Fruit fly (Drosophila melanogaster) whole organism, embryonic: Measurements from ENCODE around the gene Cnot4.

Source experiments
- Abd-B ChIP-seq: fragments of 200-800 bp; sonication (Bioruptor generic); optimal IDR thresholded peaks from 2 replicates; lab custom pipeline; 2018; ENCODE audit warnings: missing biosample characterization, mild to moderate bottlenecking, missing genetic modification characterization, moderate library complexity
- CG10462 ChIP-seq: fragments of 200-800 bp; sonication (Bioruptor generic); optimal IDR thresholded peaks from 2 replicates; lab custom pipeline; 2016; ENCODE audit warnings: missing biosample characterization, missing genetic modification characterization
- CG11093 ChIP-seq: fragments of 200-800 bp; sonication (Bioruptor generic); IDR thresholded peaks from 3 replicates; pipeline ENCODE4 v1.3.6; 2022; ENCODE audit warnings: missing biosample characterization, missing genetic modification characterization
- CG13287 ChIP-seq: fragments of 200-800 bp; sonication (Bioruptor generic); IDR thresholded peaks from 2 replicates; pipeline ENCODE4 v1.3.6; 2022; ENCODE audit warnings: missing biosample characterization, missing genetic modification characterization; ENCODE audit not compliant: partially characterized antibody
- CG14710 ChIP-seq: fragments of 200-800 bp; sonication (Bioruptor generic); optimal IDR thresholded peaks from 3 replicates; lab custom pipeline; 2019; ENCODE audit warnings: missing biosample characterization, mild to moderate bottlenecking, missing genetic modification characterization, moderate library complexity
- CG1529 ChIP-seq: fragments of 200-800 bp; sonication (Bioruptor generic); optimal IDR thresholded peaks from 3 replicates; lab custom pipeline; 2018; ENCODE audit warnings: missing biosample characterization, missing genetic modification characterization
- CG16815 ChIP-seq: fragments of 200-800 bp; sonication (Bioruptor generic); optimal IDR thresholded peaks from 3 replicates; lab custom pipeline; 2017; ENCODE audit warnings: missing biosample characterization, mild to moderate bottlenecking, missing genetic modification characterization
- CG16863 ChIP-seq: fragments of 200-800 bp; sonication (Bioruptor generic); optimal IDR thresholded peaks from 3 replicates; lab custom pipeline; 2016; ENCODE audit warnings: missing biosample characterization, missing genetic modification characterization
- CG1792 ChIP-seq: fragments of 200-800 bp; sonication (Bioruptor generic); optimal IDR thresholded peaks from 2 replicates; lab custom pipeline; 2016; ENCODE audit warnings: missing biosample characterization, missing genetic modification characterization
- CG2678 ChIP-seq: fragments of 200-800 bp; sonication (Bioruptor generic); optimal IDR thresholded peaks from 3 replicates; lab custom pipeline; 2019; ENCODE audit warnings: missing biosample characterization, mild to moderate bottlenecking, missing genetic modification characterization, moderate library complexity
- CG31365 ChIP-seq: fragments of 200-800 bp; sonication (Bioruptor generic); optimal IDR thresholded peaks from 2 replicates; lab custom pipeline; 2018; ENCODE audit warnings: missing biosample characterization, mild to moderate bottlenecking, missing genetic modification characterization
- CG32772 ChIP-seq: fragments of 200-800 bp; sonication (Bioruptor generic); IDR thresholded peaks from 2 replicates; pipeline ENCODE4 v1.3.6; 2022; ENCODE audit warnings: missing biosample characterization, missing genetic modification characterization
- CG3281 ChIP-seq: fragments of 200-800 bp; sonication (Bioruptor generic); optimal IDR thresholded peaks from 3 replicates; lab custom pipeline; 2017; ENCODE audit warnings: missing biosample characterization, mild to moderate bottlenecking, missing genetic modification characterization
- CG33213 ChIP-seq: fragments of 200-800 bp; sonication (Bioruptor generic); optimal IDR thresholded peaks from 3 replicates; lab custom pipeline; 2016; ENCODE audit warnings: missing biosample characterization, missing genetic modification characterization
- CG34224 ChIP-seq: fragments of 200-800 bp; sonication (Bioruptor generic); IDR thresholded peaks from 3 replicates; pipeline ENCODE4 v1.3.6; 2022; ENCODE audit warnings: missing biosample characterization, missing genetic modification characterization; ENCODE audit not compliant: partially characterized antibody
- CG43689 ChIP-seq: fragments of 200-800 bp; sonication (Bioruptor generic); IDR thresholded peaks from 2 replicates; pipeline ENCODE4 v1.3.6; 2022; ENCODE audit warnings: missing biosample characterization, missing genetic modification characterization
- CG4404 ChIP-seq: fragments of 200-800 bp; sonication (Bioruptor generic); IDR thresholded peaks from 2 replicates; pipeline ENCODE4 v1.3.6; 2022; ENCODE audit warnings: missing biosample characterization, missing genetic modification characterization
- CG5180 ChIP-seq: fragments of 200-800 bp; sonication (Bioruptor generic); optimal IDR thresholded peaks from 3 replicates; lab custom pipeline; 2017; ENCODE audit warnings: missing biosample characterization, missing genetic modification characterization, mild to moderate bottlenecking, moderate library complexity, missing genetic modification reagents
- CG5245 ChIP-seq: fragments of 200-800 bp; sonication (Bioruptor generic); optimal IDR thresholded peaks from 3 replicates; lab custom pipeline; 2016; ENCODE audit warnings: missing biosample characterization, missing genetic modification characterization
- CG6654 ChIP-seq: fragments of 200-800 bp; sonication (Bioruptor generic); optimal IDR thresholded peaks from 2 replicates; lab custom pipeline; 2017; ENCODE audit warnings: missing biosample characterization, mild to moderate bottlenecking, missing genetic modification characterization
- CG7357 ChIP-seq: fragments of 200-800 bp; sonication (Bioruptor generic); IDR thresholded peaks from 3 replicates; pipeline ENCODE4 v1.3.6; 2022; ENCODE audit warnings: missing biosample characterization, missing genetic modification characterization
- CG8478 ChIP-seq: fragments of >200 bp; optimal IDR thresholded peaks from 2 replicates; lab custom pipeline; 2018
- CG8924 ChIP-seq: fragments of 200-800 bp; optimal IDR thresholded peaks from 3 replicates; lab custom pipeline; 2019; ENCODE audit warnings: missing biosample characterization, mild to moderate bottlenecking, missing genetic modification characterization, moderate library complexity
- CTCF ChIP-seq: fragments of 200-800 bp; sonication (Bioruptor generic); optimal IDR thresholded peaks from 2 replicates; lab custom pipeline; 2017; ENCODE audit warnings: missing biosample characterization, mild to moderate bottlenecking, missing genetic modification characterization, moderate library complexity
- Dfd ChIP-seq, 2 experiments: fragments of >200 bp; optimal IDR thresholded peaks; 2 replicates each; lab custom pipeline; 2017; ENCODE audit warnings: missing biosample characterization in 2 of 2, missing genetic modification characterization in 2 of 2
- Dll ChIP-seq: fragments of 200-800 bp; sonication (Bioruptor generic); IDR thresholded peaks from 4 replicates; pipeline ENCODE4 v1.3.6; 2022; ENCODE audit warnings: missing biosample characterization, missing genetic modification characterization; ENCODE audit not compliant: partially characterized antibody
- E2f1 ChIP-seq: fragments of 200-800 bp; sonication (Bioruptor generic); IDR thresholded peaks from 2 replicates; pipeline ENCODE4 v1.3.6; 2022; ENCODE audit warnings: missing biosample characterization, missing genetic modification characterization
- Fer1 ChIP-seq: fragments of 200-800 bp; sonication (Bioruptor generic); optimal IDR thresholded peaks from 2 replicates; lab custom pipeline; 2017; ENCODE audit warnings: missing biosample characterization, mild to moderate bottlenecking, missing genetic modification characterization
- Kr ChIP-seq: fragments of 200-800 bp; sonication (Bioruptor generic); optimal IDR thresholded peaks from 2 replicates; lab custom pipeline; 2017; ENCODE audit warnings: missing biosample characterization, mild to moderate bottlenecking, missing genetic modification characterization
- NC2α ChIP-seq: fragments of 200-800 bp; sonication (Bioruptor generic); optimal IDR thresholded peaks from 2 replicates; lab custom pipeline; 2016; ENCODE audit warnings: missing biosample characterization, missing genetic modification characterization
- Opbp ChIP-seq: fragments of 200-800 bp; sonication (Bioruptor generic); IDR thresholded peaks from 3 replicates; pipeline ENCODE4 v1.3.6; 2022; ENCODE audit warnings: missing biosample characterization, missing genetic modification characterization; ENCODE audit not compliant: partially characterized antibody
- Taf1 ChIP-seq: fragments of 200-800 bp; sonication (Bioruptor generic); IDR thresholded peaks from 2 replicates; pipeline ENCODE4 v1.3.6; 2022; ENCODE audit warnings: missing biosample characterization, missing genetic modification characterization
- YL-1 ChIP-seq: fragments of 200-800 bp; sonication (Bioruptor generic); optimal IDR thresholded peaks from 3 replicates; lab custom pipeline; 2017; ENCODE audit warnings: missing biosample characterization, mild to moderate bottlenecking, missing genetic modification characterization
- az2 ChIP-seq: fragments of 200-800 bp; sonication (Bioruptor generic); optimal IDR thresholded peaks from 3 replicates; lab custom pipeline; 2016; ENCODE audit warnings: missing biosample characterization, missing genetic modification characterization
- dm ChIP-seq: fragments of 200-800 bp; sonication (Bioruptor generic); optimal IDR thresholded peaks from 3 replicates; lab custom pipeline; 2016; ENCODE audit warnings: missing biosample characterization, missing genetic modification characterization
- fd96Cb ChIP-seq: fragments of 200-800 bp; sonication (Bioruptor generic); optimal IDR thresholded peaks from 2 replicates; lab custom pipeline; 2018; ENCODE audit warnings: missing biosample characterization, mild to moderate bottlenecking, missing genetic modification characterization, moderate library complexity
- gem ChIP-seq: fragments of 200-800 bp; sonication (Bioruptor generic); optimal IDR thresholded peaks from 2 replicates; lab custom pipeline; 2019; ENCODE audit warnings: missing biosample characterization, mild to moderate bottlenecking, missing genetic modification characterization, moderate library complexity
- h ChIP-seq: fragments of >200 bp; optimal IDR thresholded peaks from 2 replicates; lab custom pipeline; 2017
- ham ChIP-seq: fragments of 200-800 bp; sonication (Bioruptor generic); IDR thresholded peaks from 2 replicates; pipeline ENCODE4 v1.3.6; 2022; ENCODE audit warnings: missing biosample characterization, missing genetic modification characterization
- klu ChIP-seq: fragments of 200-800 bp; sonication (Bioruptor generic); IDR thresholded peaks from 2 replicates; pipeline ENCODE4 v1.3.6; 2022; ENCODE audit warnings: missing biosample characterization, missing genetic modification characterization
- lilli ChIP-seq: fragments of 200-800 bp; sonication (Bioruptor generic); optimal IDR thresholded peaks from 3 replicates; lab custom pipeline; 2016; ENCODE audit warnings: missing biosample characterization, missing genetic modification characterization
- mld ChIP-seq: fragments of 200-800 bp; sonication (Bioruptor generic); IDR thresholded peaks from 3 replicates; pipeline ENCODE4 v1.3.6; 2022; ENCODE audit warnings: missing biosample characterization, missing genetic modification characterization; ENCODE audit not compliant: partially characterized antibody
- psq ChIP-seq: fragments of 200-800 bp; sonication (Bioruptor generic); optimal IDR thresholded peaks from 2 replicates; lab custom pipeline; 2017; ENCODE audit warnings: missing biosample characterization, missing genetic modification characterization
- pzg ChIP-seq: fragments of 200-800 bp; sonication (Bioruptor generic); optimal IDR thresholded peaks from 3 replicates; lab custom pipeline; 2018; ENCODE audit warnings: missing biosample characterization, mild to moderate bottlenecking, missing genetic modification characterization, moderate library complexity
- sna ChIP-seq: fragments of 200-800 bp; sonication (Bioruptor generic); IDR thresholded peaks from 2 replicates; pipeline ENCODE4 v1.3.6; 2022; ENCODE audit warnings: missing biosample characterization, missing genetic modification characterization; ENCODE audit not compliant: partially characterized antibody
- so ChIP-seq: fragments of 200-800 bp; sonication (Bioruptor generic); IDR thresholded peaks from 3 replicates; pipeline ENCODE4 v1.3.6; 2022; ENCODE audit warnings: missing biosample characterization, missing genetic modification characterization
- tna ChIP-seq: fragments of 200-800 bp; sonication (Bioruptor generic); IDR thresholded peaks from 2 replicates; pipeline ENCODE4 v1.3.6; 2022; ENCODE audit warnings: missing biosample characterization, missing genetic modification characterization; ENCODE audit not compliant: partially characterized antibody
- unc-4 ChIP-seq: fragments of 200-800 bp; sonication (Bioruptor generic); IDR thresholded peaks from 2 replicates; pipeline ENCODE4 v1.3.6; 2022; ENCODE audit warnings: missing biosample characterization, missing genetic modification characterization; ENCODE audit not compliant: partially characterized antibody

The Cnot4 gene

DNA sequence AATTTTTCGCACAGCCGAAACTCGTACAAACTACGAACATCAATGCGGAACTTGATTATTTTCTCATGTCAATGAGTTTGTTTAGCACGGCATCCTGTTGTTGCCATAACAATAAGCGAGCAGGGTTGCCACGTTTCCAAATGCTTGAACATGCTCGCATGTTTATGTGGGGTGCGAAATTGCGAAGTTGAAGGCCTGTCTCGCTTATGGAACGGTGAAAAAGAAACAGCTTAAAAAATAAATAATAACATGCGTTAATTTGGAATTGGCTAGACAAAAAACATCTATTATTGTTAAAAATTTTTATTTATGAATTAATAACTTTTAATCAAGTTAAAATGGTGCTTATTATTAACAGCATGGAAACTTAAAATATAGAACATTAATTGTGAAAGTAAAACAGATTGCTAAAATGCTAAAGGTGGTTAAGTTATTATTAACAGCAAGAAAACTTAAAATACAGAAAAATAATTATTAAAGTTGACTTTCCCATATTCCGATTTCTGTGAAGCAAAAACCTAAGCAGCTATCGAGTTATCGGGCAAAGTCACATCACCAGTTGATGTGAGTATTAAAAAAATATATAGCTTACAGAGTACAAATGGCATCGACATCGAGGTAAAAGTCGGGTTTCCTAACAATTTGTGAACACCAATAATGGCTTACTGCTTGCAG is 34.4 kb downstream of the Cnot4 start, which contains the start of the genes Bug22 and TfIIB (continued):
- peak; percentile 53 for TF ChIP-seq pzg (GFP tag; lab: Kevin White, UChicago)
- peak; percentile 85 for TF ChIP-seq gem (tag; lab: Kevin White, UChicago)
- peak; percentile 34 for TF ChIP-seq YL-1 (GFP tag; lab: Kevin White, UChicago)

- TF ChIP-seq Kr (GFP tag; lab: Kevin White, UChicago), result no peak
- TF ChIP-seq CG4404 (GFP tag; lab: Robert Waterston, UW), result no peak
- TF ChIP-seq CG43689 (GFP tag; lab: Robert Waterston, UW), result no peak
- no peak for TF ChIP-seq tna (GFP tag; lab: Robert Waterston, UW)
- TF ChIP-seq CTCF (GFP tag; lab: Kevin White, UChicago), result no peak
- TF ChIP-seq CG7357 (GFP tag; lab: Robert Waterston, UW), result no peak
- no peak for TF ChIP-seq fd96Cb (tag; lab: Kevin White, UChicago)
- TF ChIP-seq CG13287, result peak; percentile 78
- TF ChIP-seq Dfd (GFP tag; optimal IDR thresholded peaks at IDR 0.05; lab: Kevin White, UChicago), result no peak
- TF ChIP-seq CG16815, result no peak
- TF ChIP-seq NC2α (GFP tag; lab: Kevin White, UChicago), result no peak
- peak; percentile 45; the same call in 2 of the 3 replicates for TF ChIP-seq CG34224 (GFP tag; lab: Robert Waterston, UW)
- TF ChIP-seq dm (GFP tag; lab: Kevin White, UChicago), result no peak
- TF ChIP-seq h (lab: Kevin White, UChicago), result no peak
- TF ChIP-seq ham (GFP tag; lab: Robert Waterston, UW), result no peak
- no peak for TF ChIP-seq CG1792
- no peak for TF ChIP-seq E2f1
- TF ChIP-seq CG14710 (tag; lab: Kevin White, UChicago), result peak; percentile 37
- no peak for TF ChIP-seq CG6654
- no peak for TF ChIP-seq CG5245 (GFP tag; lab: Kevin White, UChicago)
- TF ChIP-seq CG2678, result no peak
- TF ChIP-seq CG8478 (lab: Kevin White, UChicago), result no peak
- TF ChIP-seq klu (GFP tag; lab: Robert Waterston, UW), result no peak
- TF ChIP-seq CG33213 (GFP tag; lab: Kevin White, UChicago), result no peak
- TF ChIP-seq az2 (GFP tag; lab: Kevin White, UChicago), result no peak
- TF ChIP-seq CG5180 (GFP tag; lab: Kevin White, UChicago), result no peak
- TF ChIP-seq Fer1 (GFP tag; lab: Kevin White, UChicago), result no peak
- TF ChIP-seq pzg (GFP tag; lab: Kevin White, UChicago), result peak; percentile 13
- no peak for TF ChIP-seq psq
- TF ChIP-seq CG11093 (GFP tag; lab: Robert Waterston, UW), result no peak
- no peak for TF ChIP-seq CG10462 (GFP tag; lab: Kevin White, UChicago)
- no peak for TF ChIP-seq CG31365 (tag; lab: Kevin White, UChicago)
- TF ChIP-seq CG1529, result no peak
- TF ChIP-seq CG16863 (GFP tag; lab: Kevin White, UChicago), result no peak
- TF ChIP-seq lilli (GFP tag; lab: Kevin White, UChicago), result no peak
- TF ChIP-seq so (GFP tag; lab: Robert Waterston, UW), result no peak
- TF ChIP-seq unc-4 (GFP tag; lab: Robert Waterston, UW), result peak; percentile 64
- TF ChIP-seq Opbp, result no peak
- TF ChIP-seq Taf1 (GFP tag; lab: Robert Waterston, UW), result no peak
- TF ChIP-seq CG3281 (GFP tag; lab: Kevin White, UChicago), result no peak
- TF ChIP-seq sna (GFP tag; lab: Robert Waterston, UW), result 0 out of 2 replicates have a peak, but pooled peaks have one; percentile 32
- peak; percentile 75 for TF ChIP-seq Dll (GFP tag; lab: Robert Waterston, UW)
- no peak for TF ChIP-seq Abd-B (GFP tag; lab: Kevin White, UChicago)
- no peak for TF ChIP-seq CG8924 (tag; lab: Kevin White, UChicago)
- no peak for TF ChIP-seq CG32772 (GFP tag; lab: Robert Waterston, UW)
- TF ChIP-seq mld (GFP tag; lab: Robert Waterston, UW), result no peak
Measured at dm6 chr2L:10435606-10436160, 39.2 kb downstream of the Cnot4 start, which contains the start of the genes TBC1D16 and holn1. Gene TBC1D16, minus strand, starts transcription at chr2L:10435656. Gene holn1, plus strand, starts transcription at chr2L:10435995.
